Fruit fly (Drosophila melanogaster) whole organism, embryonic: ENCODE measurements around the gene CG14439.

Source experiments
- CG14667 ChIP-seq: fragments of 200-800 bp; sonication (Bioruptor generic); IDR thresholded peaks from 2 replicates; pipeline ENCODE4 v1.3.6; 2022; ENCODE audit warnings: missing biosample characterization, missing genetic modification characterization
- CG17829 ChIP-seq: fragments of 200-800 bp; optimal IDR thresholded peaks from 2 replicates; lab custom pipeline; 2019; ENCODE audit warnings: missing biosample characterization, mild to moderate bottlenecking, missing genetic modification characterization, moderate library complexity
- CG18764 ChIP-seq: fragments of 200-800 bp; sonication (Bioruptor generic); optimal IDR thresholded peaks from 3 replicates; lab custom pipeline; 2016; ENCODE audit warnings: missing biosample characterization, missing genetic modification characterization
- CG2120 ChIP-seq: fragments of 200-800 bp; sonication (Bioruptor generic); optimal IDR thresholded peaks from 3 replicates; lab custom pipeline; 2016; ENCODE audit warnings: missing biosample characterization, missing genetic modification characterization
- CG4360 ChIP-seq: fragments of 200-800 bp; sonication (Bioruptor generic); IDR thresholded peaks from 2 replicates; pipeline ENCODE4 v1.3.6; 2022; ENCODE audit warnings: missing biosample characterization, missing genetic modification characterization
- CG7357 ChIP-seq: fragments of 200-800 bp; sonication (Bioruptor generic); IDR thresholded peaks from 3 replicates; pipeline ENCODE4 v1.3.6; 2022; ENCODE audit warnings: missing biosample characterization, missing genetic modification characterization
- Scr ChIP-seq: fragments of 200-800 bp; sonication (Bioruptor generic); IDR thresholded peaks from 2 replicates; pipeline ENCODE4 v1.3.6; 2022; ENCODE audit warnings: missing biosample characterization, missing genetic modification characterization; ENCODE audit not compliant: partially characterized antibody
- fd64A ChIP-seq: fragments of 200-800 bp; sonication (Bioruptor generic); optimal IDR thresholded peaks from 3 replicates; lab custom pipeline; 2018; ENCODE audit warnings: missing biosample characterization, mild to moderate bottlenecking, missing genetic modification characterization
- kay ChIP-seq: fragments of 200-800 bp; sonication (Bioruptor generic); optimal IDR thresholded peaks from 2 replicates; lab custom pipeline; 2016; ENCODE audit warnings: missing biosample characterization, missing genetic modification characterization
- tx ChIP-seq: fragments of 200-800 bp; sonication (Bioruptor generic); optimal IDR thresholded peaks from 2 replicates; lab custom pipeline; 2016; ENCODE audit warnings: missing biosample characterization, missing genetic modification characterization

DNA sequence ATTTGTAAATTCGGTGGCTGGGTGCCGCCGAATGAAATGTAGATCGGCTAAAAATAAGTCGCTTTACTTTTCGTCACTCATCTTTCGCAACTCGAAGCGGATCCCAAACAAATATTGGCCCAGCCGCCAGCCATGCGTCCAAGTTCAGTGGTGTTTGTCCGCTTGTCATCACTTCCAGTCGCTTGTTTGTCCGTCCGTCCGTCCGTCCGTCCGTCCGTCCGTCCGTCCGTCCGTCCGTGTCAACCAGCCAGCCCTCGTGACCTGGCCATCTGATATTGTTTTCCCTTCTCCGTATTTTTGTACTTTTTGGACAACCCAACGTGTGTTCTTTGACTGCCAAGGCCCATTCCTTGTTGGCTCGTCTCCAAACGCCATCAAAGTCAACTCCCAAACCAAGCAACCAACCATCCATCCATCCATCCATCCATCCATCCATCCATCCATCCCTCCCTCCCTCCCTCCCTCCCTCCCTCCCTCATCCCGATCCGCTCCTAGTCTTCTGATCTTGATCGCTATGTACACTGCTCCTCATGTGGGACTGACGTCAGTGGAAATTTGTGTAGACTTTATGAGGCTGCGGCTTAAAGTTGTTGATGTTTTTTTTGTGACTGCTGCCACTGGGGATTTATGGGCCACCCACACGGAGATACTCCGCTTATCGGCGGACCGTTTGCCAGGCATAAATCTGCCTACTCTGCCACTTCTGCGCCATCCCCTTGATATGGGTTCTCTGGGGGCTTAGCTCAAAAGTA is 13.9 kb upstream of the CG14439 start:
- no peak for TF ChIP-seq CG14667 (GFP tag; lab: Robert Waterston, UW)
- TF ChIP-seq CG17829 (tag; lab: Kevin White, UChicago): no peak
- TF ChIP-seq CG7357: no peak
- TF ChIP-seq CG2120 (GFP tag; lab: Kevin White, UChicago): no peak
- TF ChIP-seq tx: no peak
- TF ChIP-seq kay (GFP tag; lab: Kevin White, UChicago): no peak
- TF ChIP-seq Scr (GFP tag; lab: Robert Waterston, UW): no peak
- peak; percentile 3 for TF ChIP-seq fd64A (GFP tag; lab: Kevin White, UChicago)
- no peak for TF ChIP-seq CG4360 (GFP tag; lab: Robert Waterston, UW)
- TF ChIP-seq CG18764: no peak
